Worm (Caenorhabditis elegans): ENCODE data around the gene ucp-4.

The ucp-4 gene

ce11 chrV:9318046-9318445, 16.1 kb upstream of the ucp-4 start, which contains the start of gene kvs-3 (continued):
- TF ChIP-seq aly-2 (tag; optimal IDR thresholded peaks at IDR 0.05) (no peak), nhr-10 (tag; optimal IDR thresholded peaks at IDR 0.05) (no peak), R02D3.7 (tag; optimal IDR thresholded peaks at IDR 0.05) (no peak), ztf-1 (GFP tag; conservative IDR thresholded peaks at IDR 0.05) (no peak), sma-3 (GFP tag; optimal IDR thresholded peaks at IDR 0.05) (peak; percentile 47), lin-11 (tag; optimal IDR thresholded peaks at IDR 0.05) (no peak), elt-3 (tag; optimal IDR thresholded peaks at IDR 0.05) (no peak), nhr-12 (tag; optimal IDR thresholded peaks at IDR 0.05) (no peak), nhr-21 (tag; optimal IDR thresholded peaks at IDR 0.05) (peak; percentile 15), lin-13 (GFP tag; optimal IDR thresholded peaks at IDR 0.05) (peak; percentile 45), ztf-4 (tag; optimal IDR thresholded peaks at IDR 0.05) (no peak), snpc-4 (tag; optimal IDR thresholded peaks at IDR 0.05) (no peak), nhr-23 (tag; optimal IDR thresholded peaks at IDR 0.05) (no peak), ama-1 (optimal IDR thresholded peaks at IDR 0.05) (no peak), nhr-77 (tag; optimal IDR thresholded peaks at IDR 0.05) (no peak), dmd-4 (tag; optimal IDR thresholded peaks at IDR 0.05) (no peak), sem-4 (tag; optimal IDR thresholded peaks at IDR 0.05) (no peak), nhr-25 (tag; optimal IDR thresholded peaks at IDR 0.05) (no peak), mbf-1 (tag; optimal IDR thresholded peaks at IDR 0.05) (no peak), mdl-1 (tag; optimal IDR thresholded peaks at IDR 0.05) (no peak), unc-55 (GFP tag; optimal IDR thresholded peaks at IDR 0.05) (peak; percentile 22), fos-1 (tag; optimal IDR thresholded peaks at IDR 0.05) (peak; percentile 46), peb-1 (tag; optimal IDR thresholded peaks at IDR 0.05) (no peak), ceh-82 (tag; optimal IDR thresholded peaks at IDR 0.05) (no peak), nhr-129 (tag; optimal IDR thresholded peaks at IDR 0.05) (peak; percentile 55), nhr-6 (tag; optimal IDR thresholded peaks at IDR 0.05) (no peak), blmp-1 (tag; optimal IDR thresholded peaks at IDR 0.05; ENCODE audit: insufficient read depth) (no peak)

ce11 chrV:9321185-9321584, 12.9 kb upstream of the ucp-4 start, which contains the start of gene F44A2.7:
Gene F44A2.7 (plus strand): TSS chrV:9321485.
- TF ChIP-seq fos-1 (tag; optimal IDR thresholded peaks at IDR 0.05) (no peak), lin-13 (GFP tag; optimal IDR thresholded peaks at IDR 0.05) (no peak), gmeb-1 (tag; optimal IDR thresholded peaks at IDR 0.05) (no peak), mbf-1 (tag; optimal IDR thresholded peaks at IDR 0.05) (no peak), sma-3 (GFP tag; optimal IDR thresholded peaks at IDR 0.05) (no peak), egl-27 (tag; optimal IDR thresholded peaks at IDR 0.05) (no peak), mdl-1 (tag; optimal IDR thresholded peaks at IDR 0.05) (no peak), lin-39 (tag; optimal IDR thresholded peaks at IDR 0.05) (no peak), unc-62 (GFP tag; optimal IDR thresholded peaks at IDR 0.05) (no peak), mab-5 (tag; optimal IDR thresholded peaks at IDR 0.05) (no peak), elt-3 (tag; optimal IDR thresholded peaks at IDR 0.05) (no peak), zag-1 (tag; optimal IDR thresholded peaks at IDR 0.05) (no peak), ceh-82 (tag; optimal IDR thresholded peaks at IDR 0.05) (no peak), nhr-25 (tag; optimal IDR thresholded peaks at IDR 0.05) (no peak), crh-2 (tag; optimal IDR thresholded peaks at IDR 0.05) (no peak), nhr-12 (tag; optimal IDR thresholded peaks at IDR 0.05) (no peak), nhr-237 (tag; optimal IDR thresholded peaks at IDR 0.05) (no peak), nhr-10 (tag; optimal IDR thresholded peaks at IDR 0.05) (no peak), blmp-1 (tag; optimal IDR thresholded peaks at IDR 0.05; ENCODE audit: insufficient read depth) (no peak), nhr-129 (tag; optimal IDR thresholded peaks at IDR 0.05) (no peak)

- TF ChIP-seq crh-2 (tag; optimal IDR thresholded peaks at IDR 0.05) (no peak), nhr-12 (tag; optimal IDR thresholded peaks at IDR 0.05) (no peak), snpc-4 (tag; optimal IDR thresholded peaks at IDR 0.05) (no peak), ztf-4 (tag; optimal IDR thresholded peaks at IDR 0.05) (no peak), R02D3.7 (tag; optimal IDR thresholded peaks at IDR 0.05) (no peak), ceh-82 (tag; optimal IDR thresholded peaks at IDR 0.05) (no peak)
Observed at ce11 chrV:9322886-9323285, 11.2 kb upstream of the ucp-4 start, which contains the start of gene tag-153. Gene tag-153 (plus strand): TSS chrV:9323085.

ce11 chrV:9324167-9324566, 9.9 kb upstream of the ucp-4 start:
- TF ChIP-seq ztf-4 (tag; optimal IDR thresholded peaks at IDR 0.05) (no peak), unc-39 (tag; optimal IDR thresholded peaks at IDR 0.05) (no peak), unc-62 (GFP tag; optimal IDR thresholded peaks at IDR 0.05) (no peak), lin-39 (tag; optimal IDR thresholded peaks at IDR 0.05) (no peak), nhr-129 (tag; optimal IDR thresholded peaks at IDR 0.05) (no peak), C34F6.9 (tag; optimal IDR thresholded peaks at IDR 0.05) (peak; percentile 1), nhr-6 (tag; optimal IDR thresholded peaks at IDR 0.05) (no peak), nhr-21 (tag; optimal IDR thresholded peaks at IDR 0.05) (no peak), peb-1 (tag; optimal IDR thresholded peaks at IDR 0.05) (no peak), nhr-77 (tag; optimal IDR thresholded peaks at IDR 0.05) (no peak), ceh-16 (tag; optimal IDR thresholded peaks at IDR 0.05) (no peak), crh-2 (tag; optimal IDR thresholded peaks at IDR 0.05) (no peak), blmp-1 (tag; optimal IDR thresholded peaks at IDR 0.05; ENCODE audit: insufficient read depth) (peak; percentile 76), ztf-1 (GFP tag; conservative IDR thresholded peaks at IDR 0.05) (no peak), dmd-4 (tag; optimal IDR thresholded peaks at IDR 0.05) (no peak), nhr-23 (tag; optimal IDR thresholded peaks at IDR 0.05) (no peak), gmeb-1 (tag; optimal IDR thresholded peaks at IDR 0.05) (no peak), nhr-12 (tag; optimal IDR thresholded peaks at IDR 0.05) (no peak), fos-1 (tag; optimal IDR thresholded peaks at IDR 0.05) (no peak), unc-55 (GFP tag; optimal IDR thresholded peaks at IDR 0.05) (no peak), nhr-25 (tag; optimal IDR thresholded peaks at IDR 0.05) (peak; percentile 58)

Data from whole organism, L2 larva.